Worm (Caenorhabditis elegans) whole organism, L4/young adult: Measurements from ENCODE around the gene clec-60.

Source experiments
- W03F9.2 ChIP-seq: fragments of 150-350 bp; optimal IDR thresholded peaks from 2 replicates; lab custom pipeline; 2014; ENCODE audit warnings: missing biosample characterization, missing genetic modification characterization
- dao-5 ChIP-seq: sonication (generic microtip); optimal IDR thresholded peaks from 2 replicates; lab custom pipeline; 2016; ENCODE audit warnings: missing genotype, missing genetic modification characterization, moderate library complexity, missing compliant biosample characterization
- him-1 ChIP-seq: sonication (generic microtip); optimal IDR thresholded peaks from 2 replicates; lab custom pipeline; 2016; ENCODE audit warnings: missing genotype, missing genetic modification reagents, missing genetic modification characterization, missing compliant biosample characterization

The clec-60 gene

ce11 chrII:10483860-10484259 is 2.2 kb upstream of the clec-60 start:
- TF ChIP-seq W03F9.2 (tag; lab: Kevin White, UChicago) (no peak), him-1 (tag; lab: Kevin White, UChicago) (no peak), dao-5 (tag; lab: Kevin White, UChicago) (no peak)

DNA sequence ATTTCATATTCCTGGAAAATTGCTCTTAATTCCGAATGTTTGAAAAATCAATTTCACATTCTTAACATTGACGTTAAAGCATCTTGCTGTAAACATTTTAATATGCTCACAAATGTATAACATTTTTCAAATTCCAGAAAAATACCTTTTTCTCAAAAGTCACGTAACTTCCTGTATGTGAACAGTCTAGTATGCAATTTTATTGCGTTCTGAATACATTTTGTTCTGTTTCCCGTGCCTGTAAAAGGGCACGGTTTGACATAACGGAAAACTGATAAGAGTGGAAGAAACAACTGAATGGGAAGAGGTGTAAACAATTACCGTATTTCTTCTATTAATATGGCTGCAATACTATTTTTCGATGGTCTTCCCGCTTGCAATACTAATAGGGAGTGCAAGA is 1.2 kb upstream of the clec-60 start:
- TF ChIP-seq dao-5 (tag; lab: Kevin White, UChicago), result no peak

ce11 chrII:10480043-10480442 is 1.6 kb downstream of the clec-60 start:
- TF ChIP-seq W03F9.2 (tag; lab: Kevin White, UChicago), result no peak
- TF ChIP-seq him-1 (tag; lab: Kevin White, UChicago), result no peak
- TF ChIP-seq dao-5 (tag; lab: Kevin White, UChicago), result no peak

DNA sequence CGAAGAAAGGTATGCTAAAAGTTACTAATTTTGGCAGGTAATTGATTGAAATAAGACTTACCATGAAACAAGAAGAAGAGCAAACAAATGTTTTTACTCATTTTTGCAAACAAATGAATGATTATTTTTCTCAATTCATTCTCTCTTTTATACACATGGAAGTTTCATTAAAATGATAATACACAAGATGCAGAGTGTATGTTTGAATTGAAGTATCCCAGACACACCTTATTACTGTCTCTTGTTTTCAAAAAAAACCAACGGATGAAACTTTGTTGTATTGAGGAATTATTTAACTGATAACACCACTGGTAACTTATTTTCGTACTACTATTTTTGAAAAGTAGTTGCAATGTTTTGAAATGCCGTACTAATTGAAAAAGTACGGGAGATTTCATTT is 2.3 kb downstream of the clec-60 start, which contains the start of gene clec-59:
Gene clec-59, minus strand, starts transcription at position 101 of the 400 bp plus-strand sequence.
- TF ChIP-seq him-1 (tag; lab: Kevin White, UChicago) (no peak), dao-5 (tag; lab: Kevin White, UChicago) (no peak), W03F9.2 (tag; lab: Kevin White, UChicago) (no peak)

DNA sequence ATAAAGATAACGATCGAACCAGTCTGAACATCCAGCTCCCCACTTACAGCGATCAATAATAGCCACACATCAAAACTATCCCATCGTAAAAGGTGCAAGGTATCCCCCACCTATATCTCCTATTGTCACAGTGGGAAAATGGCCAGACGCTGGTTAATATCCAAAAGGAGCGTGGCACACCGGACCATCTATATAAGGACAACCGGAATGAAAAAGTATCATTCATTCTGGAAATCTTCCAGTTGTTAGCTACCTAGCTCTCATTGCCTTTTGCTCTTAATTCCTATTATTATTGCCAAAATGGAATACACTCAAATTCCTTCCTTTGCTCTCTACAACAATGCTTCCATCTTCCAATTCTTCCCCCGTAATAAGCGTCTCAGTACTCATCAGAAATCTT is 4.7 kb downstream of the clec-60 start, which contains the start of gene ZK666.4:
Gene ZK666.4, plus strand, starts transcription at position 301 of the 400 bp plus-strand sequence.
- TF ChIP-seq dao-5 (tag; lab: Kevin White, UChicago) (no peak), him-1 (tag; lab: Kevin White, UChicago) (no peak), W03F9.2 (tag; lab: Kevin White, UChicago) (no peak)

DNA sequence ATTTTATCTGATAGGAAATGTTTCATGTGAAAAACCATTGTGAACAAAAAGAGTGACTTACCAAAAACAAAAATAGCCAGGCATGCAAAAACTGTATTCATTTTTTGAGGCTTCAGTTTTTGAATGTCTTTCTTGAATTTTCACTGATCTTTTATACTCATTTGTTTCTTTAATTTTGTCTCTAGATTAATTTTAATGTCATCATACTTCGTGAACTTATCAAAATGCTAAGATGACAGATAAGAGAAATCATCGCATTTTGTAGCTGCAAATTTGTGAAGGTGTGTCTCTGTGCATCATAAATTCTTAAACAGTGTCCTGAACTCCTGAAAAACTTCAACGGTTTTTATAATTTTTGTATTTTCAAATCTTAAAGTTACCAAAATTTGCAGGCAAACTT is 5.6 kb downstream of the clec-60 start, which contains the start of gene clec-58:
Gene clec-58, minus strand, starts transcription at position 101 of the 400 bp plus-strand sequence.
- TF ChIP-seq W03F9.2 (tag; lab: Kevin White, UChicago), result no peak
- no peak for TF ChIP-seq dao-5 (tag; lab: Kevin White, UChicago)

ce11 chrII:10471790-10472189 is 9.9 kb downstream of the clec-60 start, which contains the start of gene ZK666.2:
ZK666.2 (minus strand) TSS chrII:10471890.
- TF ChIP-seq W03F9.2 (tag; lab: Kevin White, UChicago), result no peak

DNA sequence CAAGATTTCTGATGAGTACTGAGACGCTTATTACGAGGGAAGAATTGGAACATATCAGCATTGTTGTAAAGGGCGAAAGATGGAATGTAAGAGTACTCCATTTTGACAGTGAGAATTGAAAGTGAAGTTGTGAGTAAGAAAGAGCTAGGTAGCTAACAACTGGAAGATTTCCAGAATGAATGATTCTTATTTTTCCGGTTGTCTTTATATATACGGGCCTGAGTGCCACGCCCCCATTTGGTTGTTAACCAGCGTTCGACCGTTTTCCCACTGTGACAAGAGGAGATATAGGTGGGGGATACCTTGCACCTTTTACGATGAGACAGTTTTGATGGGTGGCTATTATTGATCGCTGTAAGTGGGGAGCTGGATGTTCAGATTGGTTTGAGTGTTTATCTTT is 10.4 kb downstream of the clec-60 start, which contains the start of gene ZK666.1:
Gene ZK666.1, minus strand, starts transcription at position 101 of the 400 bp plus-strand sequence.
- no peak for TF ChIP-seq W03F9.2 (tag; lab: Kevin White, UChicago)
- no peak for TF ChIP-seq dao-5 (tag; lab: Kevin White, UChicago)
- no peak for TF ChIP-seq him-1 (tag; lab: Kevin White, UChicago)

DNA sequence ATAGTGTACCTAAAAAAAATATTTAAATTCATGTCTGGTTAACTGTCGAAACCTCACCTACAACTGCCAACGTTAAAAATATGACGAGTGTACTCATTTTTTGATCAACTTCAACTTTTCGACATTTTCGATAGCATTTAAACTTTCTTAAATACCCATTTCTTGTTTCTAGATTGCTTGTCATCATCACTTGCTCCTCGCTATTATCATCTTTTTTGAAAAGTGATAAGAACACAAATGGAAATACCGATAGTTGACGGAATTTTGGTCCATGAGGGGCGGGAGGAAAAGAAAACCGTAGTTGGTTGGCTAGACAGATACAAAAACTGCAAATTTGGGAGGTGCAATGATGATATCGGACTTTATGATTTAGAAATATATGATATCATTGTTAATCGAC is 11.5 kb downstream of the clec-60 start, which contains the start of gene clec-143:
Gene clec-143, minus strand, starts transcription at position 139 of the 400 bp plus-strand sequence.
- TF ChIP-seq dao-5 (tag; lab: Kevin White, UChicago), result no peak
- TF ChIP-seq W03F9.2 (tag; lab: Kevin White, UChicago), result no peak
- no peak for TF ChIP-seq him-1 (tag; lab: Kevin White, UChicago)

ce11 chrII:10466552-10466951 is 15.1 kb downstream of the clec-60 start, which contains the start of gene tnc-2:
tnc-2 (plus strand) TSS chrII:10466852.
- TF ChIP-seq him-1 (tag; lab: Kevin White, UChicago) (no peak), W03F9.2 (tag; lab: Kevin White, UChicago) (no peak), dao-5 (tag; lab: Kevin White, UChicago) (no peak)

ce11 chrII:10464230-10464920 is 17.3 kb downstream of the clec-60 start, which contains the start of the genes ZK673.6 and sdz-37:
ZK673.6 (minus strand) TSS chrII:10464330.
sdz-37 (plus strand) TSS chrII:10464870.
- no peak for TF ChIP-seq W03F9.2 (tag; lab: Kevin White, UChicago)
- no peak for TF ChIP-seq him-1 (tag; lab: Kevin White, UChicago)
- no peak for TF ChIP-seq dao-5 (tag; lab: Kevin White, UChicago)

ce11 chrII:10461207-10461606 is 20.5 kb downstream of the clec-60 start, which contains the start of gene ZK673.5:
ZK673.5 (plus strand) TSS chrII:10461507.
- TF ChIP-seq dao-5 (tag; lab: Kevin White, UChicago), result no peak
- TF ChIP-seq him-1 (tag; lab: Kevin White, UChicago), result no peak

DNA sequence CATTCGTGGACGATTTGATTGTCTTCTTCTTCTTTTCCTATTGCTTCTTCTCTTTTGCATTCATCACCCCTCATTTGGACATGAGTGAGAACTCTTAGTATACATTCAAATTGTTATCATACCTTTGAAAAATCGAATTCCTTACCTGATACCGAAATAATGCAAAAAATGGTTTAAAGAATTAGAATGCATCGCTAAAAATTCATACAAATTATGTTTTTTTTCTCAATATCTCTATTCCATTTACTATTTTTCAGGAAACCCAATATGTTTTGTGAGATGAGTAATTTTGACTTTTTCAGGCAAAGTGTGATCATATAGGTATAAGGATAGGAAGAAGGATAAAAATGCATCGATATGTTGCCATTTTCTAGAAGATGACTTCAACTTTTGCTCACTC is 24.7 kb downstream of the clec-60 start, which contains the start of gene ZK673.11:
Gene ZK673.11, plus strand, starts transcription at position 301 of the 400 bp plus-strand sequence.
- no peak for TF ChIP-seq W03F9.2 (tag; lab: Kevin White, UChicago)
- TF ChIP-seq him-1 (tag; lab: Kevin White, UChicago), result no peak
- TF ChIP-seq dao-5 (tag; lab: Kevin White, UChicago), result no peak

ce11 chrII:10452620-10453019 is 29.1 kb downstream of the clec-60 start, which contains the start of gene ZK673.4:
ZK673.4 (plus strand) TSS chrII:10452920.
- no peak for TF ChIP-seq dao-5 (tag; lab: Kevin White, UChicago)
- no peak for TF ChIP-seq W03F9.2 (tag; lab: Kevin White, UChicago)
- TF ChIP-seq him-1 (tag; lab: Kevin White, UChicago), result no peak
